Worm (Caenorhabditis elegans) whole organism, mixed stage, embryonic: Measurements from ENCODE around the gene rga-3.

Experiments
- M03D4.4 ChIP-seq: sonication (generic microtip); optimal IDR thresholded peaks from 2 replicates; lab custom pipeline; 2017; ENCODE audit warnings: mild to moderate bottlenecking, missing genetic modification characterization, missing compliant biosample characterization
- ces-1 ChIP-seq: fragments of 150-350 bp; optimal IDR thresholded peaks from 2 replicates; lab custom pipeline; 2014; ENCODE audit warnings: missing biosample characterization, missing genetic modification reagents, missing genetic modification characterization
- elt-1 ChIP-seq: sonication (generic microtip); optimal IDR thresholded peaks from 2 replicates; lab custom pipeline; 2017; ENCODE audit warnings: missing genetic modification characterization, mild to moderate bottlenecking, missing compliant biosample characterization, antibody characterized with exemption, moderate library complexity, borderline replicate concordance; ENCODE audit not compliant: insufficient read depth
- lsy-2 ChIP-seq: fragments of 150-350 bp; optimal IDR thresholded peaks from 2 replicates; lab custom pipeline; 2014; ENCODE audit warnings: missing biosample characterization, missing genetic modification characterization
- sem-2 ChIP-seq: fragments of 200-800 bp; sonication (Bioruptor generic); optimal IDR thresholded peaks from 2 replicates; lab custom pipeline; 2018; ENCODE audit warnings: mild to moderate bottlenecking, missing genetic modification characterization, missing compliant biosample characterization
- snpc-4 ChIP-seq: fragments of 150-350 bp; optimal IDR thresholded peaks from 2 replicates; lab custom pipeline; 2014; ENCODE audit warnings: missing biosample characterization, missing genetic modification characterization

DNA sequence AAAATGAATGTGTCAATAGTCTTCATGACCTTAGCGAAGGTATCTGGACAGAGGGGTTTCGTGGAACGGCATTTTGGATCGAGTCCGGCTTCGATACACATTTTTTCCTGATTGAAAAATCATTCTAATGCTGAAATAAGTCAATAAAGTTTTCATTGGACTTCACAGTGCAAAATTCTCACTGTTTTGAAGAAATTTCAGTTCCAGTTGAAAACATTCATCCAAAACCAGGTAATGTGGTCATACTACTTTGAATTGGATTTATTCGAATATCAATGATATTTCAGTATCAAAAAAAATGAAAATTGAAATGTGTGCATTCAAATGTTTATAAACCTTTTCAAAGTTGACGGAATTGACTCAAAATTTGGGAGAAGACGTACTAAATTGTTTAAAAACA, 35.7 kb downstream of the rga-3 start, which contains the start of gene pgph-1:
- TF ChIP-seq elt-1 (tag; lab: Kevin White, UChicago) (no peak), sem-2 (GFP tag; lab: Kevin White, UChicago) (no peak), M03D4.4 (tag; lab: Kevin White, UChicago) (no peak), snpc-4 (tag; lab: Kevin White, UChicago) (no peak), lsy-2 (tag; lab: Kevin White, UChicago) (no peak), ces-1 (no peak)
